Fruit fly (Drosophila melanogaster): ENCODE measurements around the gene Mat89Ba.
A peak's percentile ranks its signal among the peaks of the same experiment; 100 is the strongest.

The Mat89Ba gene

DNA sequence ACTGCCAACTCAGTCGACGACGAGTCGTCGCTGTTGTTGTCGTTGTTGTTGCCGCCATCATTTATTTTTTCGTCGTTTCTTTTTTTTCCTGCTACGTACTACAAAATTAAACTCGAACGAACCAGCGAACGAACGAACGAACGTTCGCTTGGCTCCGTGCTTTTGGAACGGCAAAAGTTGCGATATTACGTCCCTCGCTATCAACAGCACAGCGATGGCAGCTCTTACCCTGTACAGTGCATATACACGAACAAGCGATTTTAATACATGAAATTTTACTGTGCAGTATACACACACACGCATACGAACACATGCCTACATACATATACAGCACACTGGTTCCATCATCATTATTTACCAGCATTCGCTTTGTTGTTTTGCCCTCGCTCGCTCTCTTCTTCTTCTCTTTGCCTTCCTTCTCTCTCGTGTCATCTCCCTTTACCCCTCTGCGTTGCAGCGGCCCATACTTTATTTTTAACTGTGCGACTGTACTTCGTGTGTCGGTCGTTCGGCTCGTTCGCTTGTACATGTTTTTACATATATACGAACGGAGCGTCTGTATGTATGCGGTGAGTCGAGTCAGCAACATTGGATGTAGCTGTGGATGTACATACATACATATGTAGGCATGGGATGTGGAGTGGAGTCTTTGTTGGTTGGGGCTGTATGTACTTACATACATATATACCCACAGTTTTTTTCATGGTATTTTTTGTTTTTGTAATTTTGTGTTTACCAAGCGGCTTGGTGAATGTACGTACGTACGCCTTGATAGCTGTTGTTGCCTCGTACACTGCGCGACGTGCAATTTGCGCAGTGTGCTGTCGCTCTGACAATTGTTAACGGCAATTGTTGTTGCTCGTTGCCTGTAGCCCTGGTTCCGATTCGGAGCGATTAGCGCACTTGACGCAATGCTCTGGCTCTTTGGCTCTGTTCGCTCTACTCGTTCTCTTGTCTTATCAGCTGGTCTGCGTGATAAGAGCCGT is 22.1 kb downstream of the Mat89Ba start (continued):
- peak; percentile 88 for TF ChIP-seq grn (GFP tag; optimal IDR thresholded peaks at IDR 0.05)
- TF ChIP-seq jumu (GFP tag; optimal IDR thresholded peaks at IDR 0.05): peak; percentile 2
- TF ChIP-seq Mes4 (GFP tag; optimal IDR thresholded peaks at IDR 0.05): peak; percentile 28
- peak; percentile 86 for TF ChIP-seq ftz-f1 (GFP tag; optimal IDR thresholded peaks at IDR 0.05)
- TF ChIP-seq CG17361 (GFP tag; IDR thresholded peaks at IDR 0.05): no peak
- peak; percentile 49 for TF ChIP-seq zen (tag; optimal IDR thresholded peaks at IDR 0.05)
- no peak for TF ChIP-seq Oaz (GFP tag; IDR thresholded peaks at IDR 0.05)
- TF ChIP-seq sim (GFP tag; IDR thresholded peaks at IDR 0.05): no peak
- TF ChIP-seq bcd (GFP tag; optimal IDR thresholded peaks at IDR 0.05): no peak
- TF ChIP-seq crol (GFP tag; IDR thresholded peaks at IDR 0.05): no peak
- peak; percentile 9 for TF ChIP-seq oc (tag; optimal IDR thresholded peaks at IDR 0.05)
- TF ChIP-seq crc (GFP tag; optimal IDR thresholded peaks at IDR 0.05): no peak
- TF ChIP-seq pum (GFP tag; optimal IDR thresholded peaks at IDR 0.05): no peak
- no peak for TF ChIP-seq Optix (GFP tag; IDR thresholded peaks at IDR 0.05)
- peak; percentile 50 for TF ChIP-seq Lpt (GFP tag; optimal IDR thresholded peaks at IDR 0.05)
- TF ChIP-seq Hey (tag; optimal IDR thresholded peaks at IDR 0.05): peak; percentile 32
- no peak for TF ChIP-seq CG14965 (GFP tag; optimal IDR thresholded peaks at IDR 0.05; ENCODE audit: borderline replicate concordance)
- TF ChIP-seq cas (GFP tag; IDR thresholded peaks at IDR 0.05): no peak
- peak; percentile 63 for TF ChIP-seq Sry-β (GFP tag; optimal IDR thresholded peaks at IDR 0.05)
- peak; percentile 40 for TF ChIP-seq nerfin-1 (tag; optimal IDR thresholded peaks at IDR 0.05)
- peak; percentile 63 for TF ChIP-seq lbe (GFP tag; optimal IDR thresholded peaks at IDR 0.05)
- TF ChIP-seq Bteb2 (GFP tag; optimal IDR thresholded peaks at IDR 0.05): peak; percentile 9
- TF ChIP-seq Hr78 (GFP tag; optimal IDR thresholded peaks at IDR 0.05): peak in 1 of 2 experiments; percentile 74
- TF ChIP-seq az2 (GFP tag; optimal IDR thresholded peaks at IDR 0.05): no peak
- TF ChIP-seq CG15269 (tag; optimal IDR thresholded peaks at IDR 0.05): peak; percentile 61
- TF ChIP-seq CG6175 (GFP tag; IDR thresholded peaks at IDR 0.05): no peak
- peak; percentile 83 for TF ChIP-seq kni (GFP tag; optimal IDR thresholded peaks at IDR 0.05)
- no peak for TF ChIP-seq CG3281 (GFP tag; optimal IDR thresholded peaks at IDR 0.05)
- no peak for TF ChIP-seq croc (GFP tag; conservative IDR thresholded peaks at IDR 0.05)
- no peak for TF ChIP-seq lola (GFP tag; optimal IDR thresholded peaks at IDR 0.05)
- no peak for TF ChIP-seq CG3407 (GFP tag; optimal IDR thresholded peaks at IDR 0.05)
- no peak for TF ChIP-seq H2.0 (GFP tag; IDR thresholded peaks at IDR 0.05)
- TF ChIP-seq CG10462 (GFP tag; optimal IDR thresholded peaks at IDR 0.05): peak; percentile 36
- no peak for TF ChIP-seq Hr3 (GFP tag; optimal IDR thresholded peaks at IDR 0.05)
- TF ChIP-seq dimm (GFP tag; IDR thresholded peaks at IDR 0.05): no peak
- no peak for TF ChIP-seq CG10565 (GFP tag; optimal IDR thresholded peaks at IDR 0.05)
- TF ChIP-seq CG9876 (GFP tag; optimal IDR thresholded peaks at IDR 0.05): no peak
- peak; percentile 51 for TF ChIP-seq Antp (GFP tag; optimal IDR thresholded peaks at IDR 0.05)
- TF ChIP-seq ase (GFP tag; IDR thresholded peaks at IDR 0.05): no peak
- TF ChIP-seq CG9437 (GFP tag; optimal IDR thresholded peaks at IDR 0.05): peak; percentile 45
- TF ChIP-seq abd-A (tag; optimal IDR thresholded peaks at IDR 0.05): peak; percentile 99
- peak; percentile 32 for TF ChIP-seq Fer2 (tag; optimal IDR thresholded peaks at IDR 0.05)
- peak; percentile 55 for TF ChIP-seq CG10431 (GFP tag; optimal IDR thresholded peaks at IDR 0.05)
- TF ChIP-seq CG32772 (GFP tag; IDR thresholded peaks at IDR 0.05): no peak
- TF ChIP-seq D19B (GFP tag; optimal IDR thresholded peaks at IDR 0.05): peak; percentile 99
- TF ChIP-seq btn (GFP tag; optimal IDR thresholded peaks at IDR 0.05): no peak
- TF ChIP-seq nau (GFP tag; optimal IDR thresholded peaks at IDR 0.05): peak; percentile 2
- no peak for TF ChIP-seq slou (GFP tag; optimal IDR thresholded peaks at IDR 0.05)
- peak; percentile 14 for TF ChIP-seq tap (tag; optimal IDR thresholded peaks at IDR 0.05)
